Fruit fly (Drosophila melanogaster) whole organism, pupa: ENCODE measurements around the gene MKP-4.

Source experiments
- CG10348 ChIP-seq: fragments of 200-800 bp; sonication (Bioruptor generic); IDR thresholded peaks from 2 replicates; pipeline ENCODE4 v1.3.6; 2022; ENCODE audit warnings: missing biosample characterization, missing genetic modification characterization
- CG13204 ChIP-seq: fragments of 200-800 bp; sonication (Bioruptor generic); optimal IDR thresholded peaks from 2 replicates; lab custom pipeline; 2018; ENCODE audit warnings: missing biosample characterization, mild to moderate bottlenecking, missing genetic modification characterization, moderate library complexity
- CG14655 ChIP-seq: fragments of 200-800 bp; sonication (Bioruptor generic); optimal IDR thresholded peaks from 3 replicates; lab custom pipeline; 2017; ENCODE audit warnings: mild to moderate bottlenecking, missing biosample characterization, missing genetic modification reagents, missing genetic modification characterization
- CG15710 ChIP-seq: fragments of 200-800 bp; sonication (Bioruptor generic); optimal IDR thresholded peaks from 2 replicates; lab custom pipeline; 2018; ENCODE audit warnings: missing biosample characterization, mild to moderate bottlenecking, missing genetic modification characterization, moderate library complexity
- CG9948 ChIP-seq: fragments of 200-800 bp; sonication (Bioruptor generic); optimal IDR thresholded peaks from 2 replicates; lab custom pipeline; 2018; ENCODE audit warnings: missing biosample characterization, mild to moderate bottlenecking, missing genetic modification characterization, moderate library complexity
- D1 ChIP-seq: fragments of 200-800 bp; sonication (Bioruptor generic); optimal IDR thresholded peaks from 2 replicates; lab custom pipeline; 2018; ENCODE audit warnings: missing biosample characterization, mild to moderate bottlenecking, missing genetic modification characterization, moderate library complexity
- rn ChIP-seq: fragments of 200-800 bp; sonication (Bioruptor generic); IDR thresholded peaks from 2 replicates; pipeline ENCODE4 v1.3.6; 2022; ENCODE audit warnings: missing biosample characterization, missing genetic modification characterization

- TF ChIP-seq CG14655 (GFP tag; lab: Kevin White, UChicago) = no peak
- no peak for TF ChIP-seq CG15710
- TF ChIP-seq CG10348 (GFP tag; lab: Robert Waterston, UW) = no peak
- TF ChIP-seq rn (GFP tag; lab: Robert Waterston, UW) = no peak
- no peak for TF ChIP-seq CG13204 (GFP tag; lab: Kevin White, UChicago)
- no peak for TF ChIP-seq CG9948 (tag; lab: Kevin White, UChicago)
- no peak for TF ChIP-seq D1 (tag; lab: Kevin White, UChicago)
These were observed 14.8 kb downstream of the MKP-4 start for dm6 chrX:19637434-19638327.
